Worm (Caenorhabditis elegans) whole organism, L1 larva: ENCODE data around the gene gfat-1.
A peak's percentile ranks its signal among the peaks of the same experiment; 100 is the strongest.

Experiments used
- C16A3.4 ChIP-seq: fragments of 150-350 bp; optimal IDR thresholded peaks from 2 replicates; lab custom pipeline; 2014; ENCODE audit warnings: missing biosample characterization, missing genetic modification characterization
- aha-1 ChIP-seq: fragments of 150-350 bp; optimal IDR thresholded peaks from 2 replicates; lab custom pipeline; 2014; ENCODE audit warnings: missing biosample characterization, missing genetic modification characterization
- alr-1 ChIP-seq: fragments of 200-800 bp; sonication (Bioruptor generic); optimal IDR thresholded peaks from 2 replicates; lab custom pipeline; 2018; ENCODE audit warnings: borderline replicate concordance, mild to moderate bottlenecking, missing genetic modification characterization, missing compliant biosample characterization
- ama-1 ChIP-seq: fragments of 150-350 bp; optimal IDR thresholded peaks from 2 replicates; lab custom pipeline; 2014
- ceh-82 ChIP-seq, 3 experiments: fragments of 150-350 bp in 1 of 3; sonication (generic microtip) in 2 of 3; optimal IDR thresholded peaks; 2 replicates each; lab custom pipeline; 2014 to 2017; ENCODE audit warnings: missing biosample characterization in 3 of 3, missing genetic modification characterization in 3 of 3
- ceh-90 ChIP-seq: sonication (generic microtip); optimal IDR thresholded peaks from 2 replicates; lab custom pipeline; 2016; ENCODE audit warnings: missing genetic modification characterization, missing compliant biosample characterization
- dsc-1 ChIP-seq: sonication (generic microtip); optimal IDR thresholded peaks from 2 replicates; lab custom pipeline; 2016; ENCODE audit warnings: mild to moderate bottlenecking, missing genetic modification characterization, missing compliant biosample characterization
- efl-1 ChIP-seq, 4 experiments: fragments of 150-350 bp; optimal IDR thresholded peaks in 3 of 4; peaks in 1 of 4; 1 replicate in 1 of 4; 2 replicates in 3 of 4; lab custom pipeline; 2014; ENCODE audit warnings: missing biosample characterization in 2 of 4, missing genetic modification characterization in 2 of 4, missing genetic modification reagents in 2 of 4
- efl-3 ChIP-seq: fragments of 200-800 bp; sonication (Bioruptor generic); optimal IDR thresholded peaks from 2 replicates; lab custom pipeline; 2018; ENCODE audit warnings: mild to moderate bottlenecking, missing genetic modification characterization, missing compliant biosample characterization
- egl-27 ChIP-seq, 2 experiments: fragments of 150-350 bp in 1 of 2; sonication (generic microtip); optimal IDR thresholded peaks; 3 replicates each; lab custom pipeline; 2017 to 2018; ENCODE audit warnings: missing biosample characterization in 2 of 2, missing genetic modification characterization in 2 of 2, missing genetic modification reagents in 2 of 2
- elt-3 ChIP-seq, 6 experiments: fragments of 150-350 bp in 1 of 6; sonication (generic microtip); optimal IDR thresholded peaks; 2 replicates each; lab custom pipeline; 2017 to 2018; ENCODE audit warnings: missing biosample characterization in 6 of 6, missing genetic modification characterization in 6 of 6, inconsistent platforms in 1 of 6
- fkh-10 ChIP-seq: sonication (generic microtip); optimal IDR thresholded peaks from 2 replicates; lab custom pipeline; 2017; ENCODE audit warnings: missing biosample characterization, missing genetic modification reagents, missing genetic modification characterization
- fkh-4 ChIP-seq: sonication (generic microtip); optimal IDR thresholded peaks from 2 replicates; lab custom pipeline; 2016; ENCODE audit warnings: missing compliant biosample characterization, missing genetic modification characterization, borderline replicate concordance
- fos-1 ChIP-seq: fragments of 150-350 bp; optimal IDR thresholded peaks from 2 replicates; lab custom pipeline; 2014; ENCODE audit warnings: missing biosample characterization, missing genetic modification characterization
- hlh-17 ChIP-seq: fragments of 200-800 bp; sonication (Bioruptor generic); optimal IDR thresholded peaks from 2 replicates; lab custom pipeline; 2018; ENCODE audit warnings: missing genetic modification characterization, mild to moderate bottlenecking, missing compliant biosample characterization, moderate library complexity, borderline replicate concordance
- hlh-4 ChIP-seq: sonication (generic microtip); optimal IDR thresholded peaks from 2 replicates; lab custom pipeline; 2016; ENCODE audit warnings: mild to moderate bottlenecking, missing genetic modification characterization, missing compliant biosample characterization
- lin-14 ChIP-seq: fragments of 200-800 bp; sonication (Bioruptor generic); optimal IDR thresholded peaks from 2 replicates; lab custom pipeline; 2018; ENCODE audit warnings: mild to moderate bottlenecking, missing genetic modification characterization, moderate library complexity, missing compliant biosample characterization
- lin-39 ChIP-seq: fragments of 150-350 bp; optimal IDR thresholded peaks from 2 replicates; lab custom pipeline; 2014; ENCODE audit warnings: missing biosample characterization, missing genetic modification reagents, missing genetic modification characterization
- mab-9 ChIP-seq: fragments of 200-800 bp; sonication (Bioruptor generic); IDR thresholded peaks from 2 replicates; pipeline ENCODE4 v1.3.6; 2022; ENCODE audit warnings: missing genetic modification reagents, missing genetic modification characterization, missing compliant biosample characterization
- mdl-1 ChIP-seq, 2 experiments: fragments of 150-350 bp; optimal IDR thresholded peaks; 2 replicates each; lab custom pipeline; 2014 to 2017; ENCODE audit warnings: missing biosample characterization in 2 of 2, missing genetic modification characterization in 2 of 2, inconsistent platforms in 1 of 2
- nhr-19 ChIP-seq: fragments of 200-800 bp; sonication (Bioruptor generic); conservative IDR thresholded peaks from 2 replicates; pipeline ENCODE4 v1.3.6; 2022; ENCODE audit warnings: missing genetic modification characterization, missing compliant biosample characterization
- nhr-47 ChIP-seq: sonication (generic microtip); optimal IDR thresholded peaks from 2 replicates; lab custom pipeline; 2016; ENCODE audit warnings: mild to moderate bottlenecking, missing genetic modification characterization, moderate library complexity, missing compliant biosample characterization
- nhr-71 ChIP-seq: sonication (generic microtip); optimal IDR thresholded peaks from 2 replicates; lab custom pipeline; 2016; ENCODE audit warnings: mild to moderate bottlenecking, missing genetic modification characterization, moderate library complexity, missing compliant biosample characterization
- nhr-84 ChIP-seq: sonication (generic microtip); optimal IDR thresholded peaks from 2 replicates; lab custom pipeline; 2017; ENCODE audit warnings: missing biosample characterization, missing genetic modification characterization
- skn-1 ChIP-seq: fragments of 150-350 bp; optimal IDR thresholded peaks from 2 replicates; lab custom pipeline; 2014; ENCODE audit warnings: missing biosample characterization, missing genetic modification characterization
- snpc-4 ChIP-seq: fragments of 150-350 bp; optimal IDR thresholded peaks from 2 replicates; lab custom pipeline; 2014; ENCODE audit warnings: missing biosample characterization, missing genetic modification characterization
- snu-23 ChIP-seq: sonication (generic microtip); optimal IDR thresholded peaks from 2 replicates; lab custom pipeline; 2016; ENCODE audit warnings: missing genetic modification characterization, missing compliant biosample characterization
- tlp-1 ChIP-seq: fragments of 150-350 bp; optimal IDR thresholded peaks from 2 replicates; lab custom pipeline; 2014; ENCODE audit warnings: missing biosample characterization, missing genetic modification characterization
- unc-130 ChIP-seq: fragments of 150-350 bp; optimal IDR thresholded peaks from 2 replicates; lab custom pipeline; 2017; ENCODE audit warnings: missing biosample characterization, missing genetic modification characterization, inconsistent platforms
- unc-30 ChIP-seq: sonication (generic microtip); optimal IDR thresholded peaks from 2 replicates; lab custom pipeline; 2017; ENCODE audit warnings: missing biosample characterization, missing genetic modification characterization
- zag-1 ChIP-seq: fragments of 150-350 bp; optimal IDR thresholded peaks from 2 replicates; lab custom pipeline; 2014; ENCODE audit warnings: missing biosample characterization, missing genetic modification characterization
- ztf-11 ChIP-seq, 2 experiments: sonication (generic microtip); optimal IDR thresholded peaks; 2 replicates each; lab custom pipeline; 2016 to 2017; ENCODE audit warnings: missing genetic modification characterization in 2 of 2, missing biosample characterization in 1 of 2, missing compliant biosample characterization in 1 of 2
- ztf-4 ChIP-seq: fragments of 150-350 bp; optimal IDR thresholded peaks from 2 replicates; lab custom pipeline; 2014; ENCODE audit warnings: missing biosample characterization, missing genetic modification characterization

The gfat-1 gene

DNA sequence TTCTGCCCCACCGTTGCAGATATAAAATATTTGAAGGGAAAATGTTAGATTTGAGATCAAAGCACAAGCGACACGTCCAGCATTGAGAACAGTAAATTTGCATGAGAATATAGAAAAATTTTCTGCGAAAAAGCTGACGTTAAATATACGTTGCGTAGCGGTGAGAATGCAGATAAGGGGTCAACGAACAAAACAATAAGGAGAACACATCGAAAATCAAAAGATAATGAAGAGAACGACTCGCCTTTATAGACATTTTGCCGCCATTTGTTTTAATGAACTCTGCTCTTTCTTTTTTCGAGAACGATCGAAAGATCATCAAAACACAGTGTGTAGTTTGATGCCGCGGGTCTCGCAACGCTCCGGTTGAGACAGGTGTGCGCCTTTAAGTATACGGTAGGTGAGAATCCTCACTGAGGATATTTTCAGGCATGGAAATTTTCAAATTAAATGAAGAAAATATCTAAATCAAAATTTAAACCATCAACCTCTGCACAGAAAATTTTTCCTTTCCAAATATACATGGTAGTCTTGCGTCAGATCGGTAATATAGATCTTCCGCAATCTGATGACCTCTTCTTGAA lies 1.0 kb upstream of the gfat-1 start:
- TF ChIP-seq hlh-17 (no peak), lin-14 (GFP tag; lab: Kevin White, UChicago) (peak; percentile 1), nhr-71 (peak; percentile 86)

DNA sequence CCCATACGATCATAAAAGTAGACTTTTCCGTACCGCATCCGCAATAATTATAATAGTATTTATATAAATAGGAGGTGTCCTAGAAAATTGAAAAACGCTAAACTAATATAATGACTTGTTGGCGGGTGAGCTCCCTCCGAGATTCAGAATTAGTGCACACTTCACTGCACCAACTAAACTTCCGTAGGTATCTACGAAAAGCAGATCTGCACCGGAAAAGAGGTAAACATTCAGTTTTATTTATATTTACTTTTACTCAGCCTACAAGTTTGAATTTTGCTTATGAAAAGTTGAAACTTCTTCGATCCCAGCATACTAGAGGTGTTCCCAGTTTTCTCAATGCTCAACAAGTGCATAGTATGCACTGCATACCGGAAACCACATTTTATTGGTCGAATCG lies 3.2 kb downstream of the gfat-1 start, which contains the start of gene F07A11.1:
Gene F07A11.1, minus strand, starts transcription at position 101 of the 400 bp plus-strand sequence.
- TF ChIP-seq snpc-4: no peak
- no peak for TF ChIP-seq snu-23 (GFP tag; lab: Kevin White, UChicago)
- TF ChIP-seq ceh-82 (tag; optimal IDR thresholded peaks at IDR 0.05; lab: Kevin White, UChicago): no peak
- no peak for TF ChIP-seq lin-39 (tag; lab: Kevin White, UChicago)
- TF ChIP-seq nhr-84: no peak
- TF ChIP-seq aha-1 (tag; lab: Kevin White, UChicago): no peak
- TF ChIP-seq nhr-47 (tag; lab: Kevin White, UChicago): no peak
- no peak for TF ChIP-seq ztf-11 (tag; optimal IDR thresholded peaks at IDR 0.05; lab: Kevin White, UChicago)
- no peak for TF ChIP-seq hlh-17
- no peak for TF ChIP-seq hlh-4 (tag; lab: Kevin White, UChicago)
- TF ChIP-seq tlp-1 (tag; lab: Kevin White, UChicago): no peak
- no peak for TF ChIP-seq egl-27 (tag; optimal IDR thresholded peaks at IDR 0.05; lab: Kevin White, UChicago)
- no peak for TF ChIP-seq mdl-1 (tag; optimal IDR thresholded peaks at IDR 0.05; lab: Kevin White, UChicago)

- TF ChIP-seq unc-130 (no peak), ama-1 (lab: Kevin White, UChicago) (no peak), fos-1 (tag; lab: Kevin White, UChicago) (no peak), ztf-4 (tag; lab: Kevin White, UChicago) (no peak), unc-30 (no peak), ceh-90 (tag; lab: Kevin White, UChicago) (no peak), nhr-19 (GFP tag; lab: Robert Waterston, UW) (no peak), dsc-1 (tag; lab: Kevin White, UChicago) (no peak), elt-3 (tag; optimal IDR thresholded peaks at IDR 0.05; lab: Kevin White, UChicago) (no peak)
These were observed 3.7 kb downstream of the gfat-1 start for ce11 chrII:11591558-11591957.

- no peak for TF ChIP-seq efl-1 (optimal IDR thresholded peaks at IDR 0.05; lab: Kevin White, UChicago)
- TF ChIP-seq efl-1 (GFP tag; optimal IDR thresholded peaks at IDR 0.05 in 1 of 2; lab: Kevin White, UChicago): peak in 1 of 2 experiments; percentile 51
- TF ChIP-seq efl-3 (GFP tag; lab: Kevin White, UChicago): no peak
These were observed 6.9 kb downstream of the gfat-1 start for ce11 chrII:11588304-11588703.

ce11 chrII:11582698-11583097 lies 12.5 kb downstream of the gfat-1 start, which contains the start of gene ints-7:
Gene ints-7 (plus strand): TSS chrII:11582849.
- no peak for TF ChIP-seq fkh-10
- no peak for TF ChIP-seq skn-1 (tag; lab: Kevin White, UChicago)
- TF ChIP-seq nhr-47 (tag; lab: Kevin White, UChicago): no peak
- TF ChIP-seq ceh-90 (tag; lab: Kevin White, UChicago): no peak
- TF ChIP-seq hlh-4 (tag; lab: Kevin White, UChicago): no peak
- TF ChIP-seq alr-1 (tag; lab: Kevin White, UChicago): no peak
- no peak for TF ChIP-seq C16A3.4 (tag; lab: Kevin White, UChicago)
- TF ChIP-seq unc-130: no peak
- TF ChIP-seq fkh-4 (tag; lab: Kevin White, UChicago): no peak
- no peak for TF ChIP-seq nhr-84
- no peak for TF ChIP-seq mab-9 (GFP tag; lab: Robert Waterston, UW)
- no peak for TF ChIP-seq zag-1 (tag; lab: Kevin White, UChicago)
